Worm (Caenorhabditis elegans): ENCODE measurements around the gene srv-10.

srv-10 gene

ce11 chrV:13393333-13393803, 30.3 kb upstream of the srv-10 start (continued):
- TF ChIP-seq K12H6.12 (tag; optimal IDR thresholded peaks at IDR 0.05), result peak; percentile 26
- TF ChIP-seq egl-44 (GFP tag; IDR thresholded peaks at IDR 0.05), result no peak
- peak; percentile 16; the same call in 1 of the 2 replicates for TF ChIP-seq egrh-3 (GFP tag; IDR thresholded peaks at IDR 0.05)
- TF ChIP-seq nfya-2 (GFP tag; IDR thresholded peaks at IDR 0.05), result no peak
- TF ChIP-seq ceh-79 (tag; optimal IDR thresholded peaks at IDR 0.05), result no peak
- TF ChIP-seq F37B4.10 (GFP tag; IDR thresholded peaks at IDR 0.05), result no peak
- TF ChIP-seq snpc-4 (GFP tag; optimal IDR thresholded peaks at IDR 0.05), result no peak
- TF ChIP-seq snpc-4 (tag; optimal IDR thresholded peaks at IDR 0.05), result no peak
- no peak for TF ChIP-seq aptf-3 (GFP tag; IDR thresholded peaks at IDR 0.05)
- TF ChIP-seq lin-54 (GFP tag; optimal IDR thresholded peaks at IDR 0.05), result no peak
- no peak for TF ChIP-seq Y56A3A.18 (GFP tag; IDR thresholded peaks at IDR 0.05)
- TF ChIP-seq chd-7 (tag; optimal IDR thresholded peaks at IDR 0.05), result peak; percentile 3
- TF ChIP-seq akir-1 (GFP tag; optimal IDR thresholded peaks at IDR 0.05), result no peak
- TF ChIP-seq ceh-100 (GFP tag; IDR thresholded peaks at IDR 0.05), result no peak
- no peak for TF ChIP-seq egl-18 (GFP tag; IDR thresholded peaks at IDR 0.05)
- no peak for TF ChIP-seq Y53G8AR.9 (GFP tag; conservative IDR thresholded peaks at IDR 0.05)
- TF ChIP-seq K11D2.4 (GFP tag; IDR thresholded peaks at IDR 0.05), result 0 out of 2 replicates have a peak, but pooled peaks have one; percentile 13
- TF ChIP-seq F57C9.4 (tag; optimal IDR thresholded peaks at IDR 0.05), result no peak
- no peak for TF ChIP-seq ztf-3 (GFP tag; optimal IDR thresholded peaks at IDR 0.05)
- TF ChIP-seq hmg-1.2 (GFP tag; IDR thresholded peaks at IDR 0.05), result no peak
- no peak for TF ChIP-seq mxl-1 (tag; optimal IDR thresholded peaks at IDR 0.05)
- no peak for TF ChIP-seq F22D6.2 (tag; optimal IDR thresholded peaks at IDR 0.05)
- TF ChIP-seq bed-1 (GFP tag; IDR thresholded peaks at IDR 0.05), result no peak
- TF ChIP-seq efl-1 (GFP tag; optimal IDR thresholded peaks at IDR 0.05), result no peak
- no peak for TF ChIP-seq C06A6.2 (GFP tag; conservative IDR thresholded peaks at IDR 0.05)
- no peak for TF ChIP-seq unc-130 (GFP tag; optimal IDR thresholded peaks at IDR 0.05)
- peak; percentile 55 for TF ChIP-seq dox-1 (GFP tag; IDR thresholded peaks at IDR 0.05)
- no peak for TF ChIP-seq mcd-1 (GFP tag; IDR thresholded peaks at IDR 0.05)
- TF ChIP-seq F52B5.7 (tag; optimal IDR thresholded peaks at IDR 0.05), result no peak
- no peak for TF ChIP-seq madf-10 (tag; optimal IDR thresholded peaks at IDR 0.05)
- TF ChIP-seq ztf-18 (tag; optimal IDR thresholded peaks at IDR 0.05), result no peak
- TF ChIP-seq ceh-91 (GFP tag; IDR thresholded peaks at IDR 0.05), result no peak
- TF ChIP-seq zim-3 (tag; optimal IDR thresholded peaks at IDR 0.05), result no peak
- no peak for TF ChIP-seq B0019.2 (GFP tag; conservative IDR thresholded peaks at IDR 0.05)
- no peak for TF ChIP-seq F39B2.1 (GFP tag; IDR thresholded peaks at IDR 0.05)
- peak; percentile 8 for TF ChIP-seq ztf-26 (tag; optimal IDR thresholded peaks at IDR 0.05)
- TF ChIP-seq F57A8.1 (GFP tag; optimal IDR thresholded peaks at IDR 0.05), result no peak
- no peak for TF ChIP-seq ceh-58 (GFP tag; IDR thresholded peaks at IDR 0.05)
- no peak for TF ChIP-seq B0035.1 (tag; optimal IDR thresholded peaks at IDR 0.05)
- no peak for TF ChIP-seq ztf-28 (GFP tag; IDR thresholded peaks at IDR 0.05)
- no peak for TF ChIP-seq sdz-38 (tag; optimal IDR thresholded peaks at IDR 0.05)
- TF ChIP-seq ZK185.1 (tag; optimal IDR thresholded peaks at IDR 0.05; ENCODE audit: poor library complexity, severe bottlenecking), result no peak
- no peak for TF ChIP-seq hlh-12 (tag; optimal IDR thresholded peaks at IDR 0.05)
- 0 out of 2 replicates have a peak, but pooled peaks have one; percentile 27 for TF ChIP-seq nfyb-1 (GFP tag; IDR thresholded peaks at IDR 0.05)
- no peak for TF ChIP-seq ceh-27 (GFP tag; optimal IDR thresholded peaks at IDR 0.05)

Measured in whole organism, young adult.